Worm (Caenorhabditis elegans) whole organism, L4 larva: ENCODE measurements around the gene Y57G11C.1147.

Experiments
- T20F7.1 ChIP-seq: fragments of 200-800 bp; sonication (Bioruptor generic); optimal IDR thresholded peaks from 2 replicates; lab custom pipeline; 2018; ENCODE audit warnings: mild to moderate bottlenecking, missing genetic modification characterization, missing compliant biosample characterization
- T26A8.4 ChIP-seq: fragments of 200-800 bp; sonication (Bioruptor generic); IDR thresholded peaks from 2 replicates; pipeline ENCODE4 v1.3.6; 2022; ENCODE audit warnings: missing genetic modification characterization, missing compliant biosample characterization
- Y48G9A.11 ChIP-seq: fragments of 200-800 bp; sonication (Bioruptor generic); IDR thresholded peaks from 2 replicates; pipeline ENCODE4 v1.3.6; 2022; ENCODE audit warnings: missing genetic modification reagents, missing genetic modification characterization, missing compliant biosample characterization
- Y75B8A.6 ChIP-seq: fragments of 200-800 bp; sonication (Bioruptor generic); IDR thresholded peaks from 2 replicates; pipeline ENCODE4 v1.3.6; 2022; ENCODE audit warnings: missing genetic modification reagents, missing genetic modification characterization, missing compliant biosample characterization
- aha-1 ChIP-seq: fragments of 150-350 bp; peaks from one replicate; lab custom pipeline; 2014; ENCODE audit warnings: missing biosample characterization, missing genetic modification characterization
- aly-2 ChIP-seq: sonication (generic microtip); optimal IDR thresholded peaks from 2 replicates; lab custom pipeline; 2018; ENCODE audit warnings: missing biosample characterization, missing genetic modification characterization
- ceh-28 ChIP-seq: fragments of 150-350 bp; optimal IDR thresholded peaks from 2 replicates; lab custom pipeline; 2014; ENCODE audit warnings: missing biosample characterization, missing genetic modification reagents, missing genetic modification characterization
- ceh-32 ChIP-seq: sonication (generic microtip); optimal IDR thresholded peaks from 2 replicates; lab custom pipeline; 2016; ENCODE audit warnings: mild to moderate bottlenecking, missing genetic modification characterization, missing compliant biosample characterization; ENCODE audit not compliant: poor library complexity
- ceh-44 ChIP-seq: fragments of 200-800 bp; sonication (Bioruptor generic); IDR thresholded peaks from 2 replicates; pipeline ENCODE4 v1.3.6; 2022; ENCODE audit warnings: missing genetic modification reagents, missing genetic modification characterization, missing compliant biosample characterization
- ceh-62 ChIP-seq: sonication (generic microtip); optimal IDR thresholded peaks from 2 replicates; lab custom pipeline; 2017; ENCODE audit warnings: missing biosample characterization, missing genetic modification characterization
- daf-16 ChIP-seq, 3 experiments: sonication (generic microtip); optimal IDR thresholded peaks; 2 replicates each; lab custom pipeline; 2016 to 2017; ENCODE audit warnings: missing genetic modification characterization in 3 of 3, missing genetic modification reagents in 3 of 3, mild to moderate bottlenecking in 2 of 3, missing compliant biosample characterization in 2 of 3, missing biosample characterization in 1 of 3, moderate library complexity in 1 of 3
- daf-8 ChIP-seq: fragments of 200-800 bp; sonication (Bioruptor generic); IDR thresholded peaks from 2 replicates; pipeline ENCODE4 v1.3.6; 2022; ENCODE audit warnings: missing genetic modification characterization, missing compliant biosample characterization
- dmd-6 ChIP-seq: fragments of 200-800 bp; sonication (Bioruptor generic); IDR thresholded peaks from 2 replicates; pipeline ENCODE4 v1.3.6; 2022; ENCODE audit warnings: missing genetic modification reagents, missing genetic modification characterization, missing compliant biosample characterization
- dmd-8 ChIP-seq: fragments of 200-800 bp; sonication (Bioruptor generic); IDR thresholded peaks from 2 replicates; pipeline ENCODE4 v1.3.6; 2022; ENCODE audit warnings: missing genetic modification characterization, missing compliant biosample characterization
- egl-43 ChIP-seq: fragments of 200-800 bp; sonication (Bioruptor generic); IDR thresholded peaks from 2 replicates; pipeline ENCODE4 v1.3.6; 2022; ENCODE audit warnings: missing genetic modification reagents, missing genetic modification characterization, missing compliant biosample characterization
- fkh-10 ChIP-seq: fragments of 150-350 bp; optimal IDR thresholded peaks from 2 replicates; lab custom pipeline; 2014; ENCODE audit warnings: missing biosample characterization, missing genetic modification reagents, missing genetic modification characterization
- fos-1 ChIP-seq: fragments of 150-350 bp; optimal IDR thresholded peaks from 2 replicates; lab custom pipeline; 2014; ENCODE audit warnings: missing biosample characterization, missing genetic modification characterization
- gei-8 ChIP-seq: fragments of 200-800 bp; sonication (Bioruptor generic); optimal IDR thresholded peaks from 2 replicates; lab custom pipeline; 2018; ENCODE audit warnings: mild to moderate bottlenecking, missing genetic modification characterization, missing compliant biosample characterization
- hlh-30 ChIP-seq: sonication (generic microtip); optimal IDR thresholded peaks from 2 replicates; lab custom pipeline; 2017; ENCODE audit warnings: antibody characterized with exemption, mild to moderate bottlenecking, missing genetic modification characterization, missing compliant biosample characterization; ENCODE audit not compliant: insufficient read depth
- hmg-1.1 ChIP-seq: fragments of 200-800 bp; sonication (Bioruptor generic); IDR thresholded peaks from 2 replicates; pipeline ENCODE4 v1.3.6; 2022; ENCODE audit warnings: missing genetic modification reagents, missing genetic modification characterization, missing compliant biosample characterization
- lin-1 ChIP-seq: fragments of 200-800 bp; sonication (Bioruptor generic); IDR thresholded peaks from 2 replicates; pipeline ENCODE4 v1.3.6; 2022; ENCODE audit warnings: missing genetic modification reagents, missing genetic modification characterization, missing compliant biosample characterization
- lin-13 ChIP-seq: fragments of 150-350 bp; optimal IDR thresholded peaks from 2 replicates; lab custom pipeline; 2014; ENCODE audit warnings: missing biosample characterization, missing genetic modification reagents, missing genetic modification characterization
- lin-29 ChIP-seq: fragments of 200-800 bp; sonication (Bioruptor generic); IDR thresholded peaks from 2 replicates; pipeline ENCODE4 v1.3.6; 2022; ENCODE audit warnings: missing genetic modification reagents, missing genetic modification characterization, missing compliant biosample characterization
- lsy-2 ChIP-seq, 2 experiments: fragments of 150-350 bp in 1 of 2; sonication (generic microtip) in 1 of 2; optimal IDR thresholded peaks; 2 replicates each; lab custom pipeline; 2014 to 2017; ENCODE audit warnings: missing biosample characterization in 2 of 2, missing genetic modification characterization in 2 of 2
- mdt-29 ChIP-seq: fragments of 200-800 bp; sonication (Bioruptor generic); IDR thresholded peaks from 2 replicates; pipeline ENCODE4 v1.3.6; 2022; ENCODE audit warnings: missing genetic modification reagents, missing genetic modification characterization, missing compliant biosample characterization
- mep-1 ChIP-seq: fragments of 150-350 bp; sonication (generic microtip); optimal IDR thresholded peaks from 3 replicates; lab custom pipeline; 2014; ENCODE audit warnings: missing biosample characterization, missing genetic modification characterization
- mes-2 ChIP-seq: sonication (generic microtip); optimal IDR thresholded peaks from 2 replicates; lab custom pipeline; 2016; ENCODE audit warnings: missing genotype, mild to moderate bottlenecking, missing genetic modification characterization, missing compliant biosample characterization; ENCODE audit not compliant: poor library complexity, severe bottlenecking
- nhr-111 ChIP-seq: fragments of 200-800 bp; sonication (Bioruptor generic); optimal IDR thresholded peaks from 2 replicates; lab custom pipeline; 2018; ENCODE audit warnings: mild to moderate bottlenecking, missing genetic modification characterization, missing compliant biosample characterization
- nhr-41 ChIP-seq: fragments of 200-800 bp; sonication (Bioruptor generic); IDR thresholded peaks from 2 replicates; pipeline ENCODE4 v1.3.6; 2022; ENCODE audit warnings: missing genetic modification reagents, missing genetic modification characterization, missing compliant biosample characterization
- nhr-48 ChIP-seq: sonication (generic microtip); optimal IDR thresholded peaks from 2 replicates; lab custom pipeline; 2016; ENCODE audit warnings: mild to moderate bottlenecking, missing genetic modification characterization, missing compliant biosample characterization
- nhr-76 ChIP-seq: fragments of 150-350 bp; optimal IDR thresholded peaks from 2 replicates; lab custom pipeline; 2014; ENCODE audit warnings: missing biosample characterization, missing genetic modification characterization
- pqm-1 ChIP-seq: sonication (generic microtip); optimal IDR thresholded peaks from 2 replicates; lab custom pipeline; 2017; ENCODE audit warnings: missing biosample characterization, missing genetic modification characterization
- rbr-2 ChIP-seq: sonication (generic microtip); optimal IDR thresholded peaks from 2 replicates; lab custom pipeline; 2016; ENCODE audit warnings: missing genotype, missing genetic modification characterization, missing compliant biosample characterization
- snpc-4 ChIP-seq: fragments of 150-350 bp; optimal IDR thresholded peaks from 2 replicates; lab custom pipeline; 2014; ENCODE audit warnings: missing biosample characterization, missing genetic modification characterization
- spr-3 ChIP-seq: fragments of 200-800 bp; sonication (Bioruptor generic); optimal IDR thresholded peaks from 2 replicates; lab custom pipeline; 2018; ENCODE audit warnings: mild to moderate bottlenecking, missing genetic modification characterization, missing compliant biosample characterization
- unc-39 ChIP-seq: sonication (generic microtip); optimal IDR thresholded peaks from 2 replicates; lab custom pipeline; 2017; ENCODE audit warnings: missing biosample characterization, missing genetic modification characterization
- unc-62 ChIP-seq, 3 experiments: fragments of 150-350 bp in 1 of 3; sonication (generic microtip); optimal IDR thresholded peaks in 2 of 3; peaks in 1 of 3; 1 replicate in 1 of 3; 2 replicates in 2 of 3; lab custom pipeline; 2014 to 2017; ENCODE audit warnings: missing biosample characterization in 3 of 3, missing genetic modification characterization in 3 of 3, missing genetic modification reagents in 3 of 3, missing genotype in 1 of 3
- zfp-3 ChIP-seq: fragments of 200-800 bp; sonication (Bioruptor generic); conservative IDR thresholded peaks from 2 replicates; pipeline ENCODE4 v1.3.6; 2022; ENCODE audit warnings: missing genetic modification reagents, missing genetic modification characterization, missing compliant biosample characterization
- zip-11 ChIP-seq: fragments of 200-800 bp; sonication (Bioruptor generic); IDR thresholded peaks from 2 replicates; pipeline ENCODE4 v1.3.6; 2022; ENCODE audit warnings: missing genetic modification characterization, missing compliant biosample characterization
- zip-2 ChIP-seq: fragments of 150-350 bp; optimal IDR thresholded peaks from 2 replicates; lab custom pipeline; 2014; ENCODE audit warnings: missing biosample characterization, missing genetic modification characterization
- ztf-11 ChIP-seq: fragments of 150-350 bp; optimal IDR thresholded peaks from 2 replicates; lab custom pipeline; 2014; ENCODE audit warnings: missing biosample characterization, missing genetic modification characterization
- ztf-7 ChIP-seq: fragments of 150-350 bp; optimal IDR thresholded peaks from 2 replicates; lab custom pipeline; 2014; ENCODE audit warnings: missing biosample characterization, missing genetic modification characterization

Gene Y57G11C.1147

DNA sequence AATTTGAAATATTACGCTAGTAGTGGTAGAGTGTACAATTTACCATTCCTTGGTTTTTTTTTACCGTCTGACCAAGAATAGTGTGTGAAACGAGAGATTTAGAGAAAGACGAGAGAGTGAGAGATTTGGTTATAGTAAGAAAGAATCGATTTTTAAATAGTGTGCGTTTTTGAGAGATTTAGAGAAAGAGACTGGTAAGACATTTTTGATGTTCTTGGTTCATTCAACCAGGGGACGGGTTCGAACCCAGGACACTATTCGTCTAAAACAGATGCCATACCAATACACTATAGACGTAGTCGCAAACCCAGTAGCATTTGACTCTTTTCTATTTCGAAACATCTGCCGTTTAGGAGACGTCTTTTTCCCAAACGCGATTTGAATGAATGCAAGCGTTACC is 40.8 kb upstream of the Y57G11C.1147 start (continued):
- TF ChIP-seq rbr-2 (tag; lab: Kevin White, UChicago) = peak; percentile 85
- TF ChIP-seq nhr-111 (GFP tag; lab: Kevin White, UChicago) = peak; percentile 81
- no peak for TF ChIP-seq Y75B8A.6 (GFP tag; lab: Robert Waterston, UW)
- no peak for TF ChIP-seq T26A8.4
- peak; percentile 93 for TF ChIP-seq ztf-7 (tag; lab: Kevin White, UChicago)
- peak; percentile 21 for TF ChIP-seq ceh-28 (tag; lab: Kevin White, UChicago)
- TF ChIP-seq gei-8 = no peak
- TF ChIP-seq pqm-1 (tag; lab: Kevin White, UChicago) = no peak
- TF ChIP-seq mdt-29 = peak; percentile 80; the same call in 1 of the 2 replicates
- TF ChIP-seq snpc-4 (tag; lab: Kevin White, UChicago) = no peak
- no peak; the same call in 1 of the 2 replicates for TF ChIP-seq dmd-8
- peak; percentile 80 for TF ChIP-seq lin-13
- TF ChIP-seq ceh-62 (tag; lab: Kevin White, UChicago) = no peak
- no peak for TF ChIP-seq spr-3
- no peak for TF ChIP-seq aly-2 (tag; lab: Kevin White, UChicago)
- no peak for TF ChIP-seq unc-62 (GFP tag; optimal IDR thresholded peaks at IDR 0.05 in 1 of 2; lab: Kevin White, UChicago)
- no peak for TF ChIP-seq unc-62 (tag; optimal IDR thresholded peaks at IDR 0.05; lab: Kevin White, UChicago)
- peak; percentile 84 for TF ChIP-seq mes-2 (tag; lab: Kevin White, UChicago)
- no peak for TF ChIP-seq fos-1 (tag; lab: Kevin White, UChicago)
- no peak for TF ChIP-seq nhr-41
- TF ChIP-seq aha-1 (tag; lab: Kevin White, UChicago) = no peak
- no peak for TF ChIP-seq ceh-32 (tag; lab: Kevin White, UChicago)
- no peak for TF ChIP-seq Y48G9A.11 (GFP tag; lab: Robert Waterston, UW)
- no peak for TF ChIP-seq egl-43 (GFP tag; lab: Robert Waterston, UW)
- peak; percentile 68 for TF ChIP-seq lin-29
- TF ChIP-seq nhr-76 (tag; lab: Kevin White, UChicago) = no peak
- TF ChIP-seq zip-11 = no peak
- TF ChIP-seq ztf-11 (tag; lab: Kevin White, UChicago) = no peak
- TF ChIP-seq mep-1 = peak; percentile 92
- peak; percentile 62 for TF ChIP-seq T20F7.1 (GFP tag; lab: Kevin White, UChicago)
- peak; percentile 53 for TF ChIP-seq zip-2
- TF ChIP-seq zfp-3 (GFP tag; lab: Robert Waterston, UW) = peak; percentile 76; the same call in 1 of the 2 replicates
- TF ChIP-seq lsy-2 (tag; optimal IDR thresholded peaks at IDR 0.05; lab: Kevin White, UChicago) = peak in 1 of 2 experiments; percentile 89
- TF ChIP-seq lin-1 (GFP tag; lab: Robert Waterston, UW) = peak; percentile 78; the same call in 1 of the 2 replicates

- no peak for TF ChIP-seq daf-8 (GFP tag; lab: Robert Waterston, UW)
- TF ChIP-seq ceh-44 (GFP tag; lab: Robert Waterston, UW) = no peak
- TF ChIP-seq dmd-6 (GFP tag; lab: Robert Waterston, UW) = no peak
- TF ChIP-seq unc-39 (tag; lab: Kevin White, UChicago) = no peak
- peak; percentile 10 for TF ChIP-seq hlh-30 (tag; lab: Kevin White, UChicago)
- TF ChIP-seq lsy-2 (tag; optimal IDR thresholded peaks at IDR 0.05; lab: Kevin White, UChicago) = peak in 1 of 2 experiments; percentile 47
- TF ChIP-seq hmg-1.1 = peak; percentile 65
- TF ChIP-seq nhr-48 (tag; lab: Kevin White, UChicago) = no peak
- TF ChIP-seq spr-3 = no peak
- no peak for TF ChIP-seq lin-13
- no peak for TF ChIP-seq fkh-10 (GFP tag; lab: Kevin White, UChicago)
- no peak for TF ChIP-seq daf-16 (GFP tag; optimal IDR thresholded peaks at IDR 0.05; lab: Kevin White, UChicago)
- peak; percentile 28 for TF ChIP-seq daf-16 (tag; optimal IDR thresholded peaks at IDR 0.05; lab: Kevin White, UChicago)
- peak; percentile 83 for TF ChIP-seq aha-1 (tag; lab: Kevin White, UChicago)
- TF ChIP-seq ceh-32 (tag; lab: Kevin White, UChicago) = no peak
These were observed 39.6 kb upstream of the Y57G11C.1147 start, which contains the start of gene Y57G11C.22 for ce11 chrIV:14836885-14837284. TSS of gene Y57G11C.22 (plus strand) at chrIV:14837211.
